Fruit fly (Drosophila melanogaster): Measurements from ENCODE around the gene COX5A.

Gene COX5A

dm6 chr3R:11809620-11810019 is 9.5 kb upstream of the COX5A start (continued):
- TF ChIP-seq CG6854 (GFP tag; optimal IDR thresholded peaks at IDR 0.05) (peak; percentile 50), CG10543 (GFP tag; optimal IDR thresholded peaks at IDR 0.05) (no peak), CG17912 (GFP tag; optimal IDR thresholded peaks at IDR 0.05) (no peak), Oli (tag; optimal IDR thresholded peaks at IDR 0.05) (peak; percentile 66), CG18262 (tag; optimal IDR thresholded peaks at IDR 0.05) (peak; percentile 43), CG13296 (GFP tag; optimal IDR thresholded peaks at IDR 0.05) (peak; percentile 73), vvl (GFP tag; IDR thresholded peaks at IDR 0.05) (0 out of 2 replicates have a peak, but pooled peaks have one; percentile 12), CG13123 (GFP tag; optimal IDR thresholded peaks at IDR 0.05) (no peak), CG2889 (GFP tag; IDR thresholded peaks at IDR 0.05) (no peak), vnd (GFP tag; IDR thresholded peaks at IDR 0.05; ENCODE audit: partially characterized antibody) (no peak), CG31441 (GFP tag; IDR thresholded peaks at IDR 0.05) (peak; percentile 80), CG2712 (tag; optimal IDR thresholded peaks at IDR 0.05) (peak; percentile 41), CG13894 (tag; optimal IDR thresholded peaks at IDR 0.05) (peak; percentile 84), CG11504 (tag; optimal IDR thresholded peaks at IDR 0.05) (peak; percentile 49), sens-2 (GFP tag; IDR thresholded peaks at IDR 0.05) (peak; percentile 74), dmrt99B (tag; optimal IDR thresholded peaks at IDR 0.05) (peak; percentile 51), nerfin-1 (tag; optimal IDR thresholded peaks at IDR 0.05) (peak; percentile 55), run (tag; optimal IDR thresholded peaks at IDR 0.05) (peak; percentile 66), CG31365 (tag; optimal IDR thresholded peaks at IDR 0.05) (peak; percentile 45), B-H2 (GFP tag; optimal IDR thresholded peaks at IDR 0.05) (peak; percentile 68), ci (GFP tag; IDR thresholded peaks at IDR 0.05) (0 out of 3 replicates have a peak, but pooled peaks have one; percentile 38), CG6813 (GFP tag; optimal IDR thresholded peaks at IDR 0.05) (peak; percentile 23), stc (GFP tag; IDR thresholded peaks at IDR 0.05) (0 out of 2 replicates have a peak, but pooled peaks have one; percentile 13), Med (GFP tag) (peak; percentile 68), Vsx1 (GFP tag; optimal IDR thresholded peaks at IDR 0.05) (peak; percentile 44), ATbp (GFP tag; optimal IDR thresholded peaks at IDR 0.05) (peak; percentile 55), CG1603 (tag; optimal IDR thresholded peaks at IDR 0.05) (peak; percentile 73), BtbVII (GFP tag; optimal IDR thresholded peaks at IDR 0.05) (peak; percentile 17), CG3281 (GFP tag; optimal IDR thresholded peaks at IDR 0.05) (peak; percentile 70), sug (tag; optimal IDR thresholded peaks at IDR 0.05) (peak; percentile 71), CG7928 (GFP tag; optimal IDR thresholded peaks at IDR 0.05) (peak; percentile 14), Sox102F (GFP tag; optimal IDR thresholded peaks at IDR 0.05) (peak; percentile 41), CG8290 (GFP tag; optimal IDR thresholded peaks at IDR 0.05) (no peak), CG8290 (tag; optimal IDR thresholded peaks at IDR 0.05) (peak in 1 of 2 experiments; percentile 67), odd (GFP tag; optimal IDR thresholded peaks at IDR 0.05) (peak; percentile 49), CG14014 (GFP tag; IDR thresholded peaks at IDR 0.05) (peak; percentile 41; the same call in 1 of the 2 replicates), CG12391 (tag; optimal IDR thresholded peaks at IDR 0.05) (peak; percentile 14), kah (GFP tag; optimal IDR thresholded peaks at IDR 0.05) (peak; percentile 18), CG7271 (tag; optimal IDR thresholded peaks at IDR 0.05) (peak; percentile 47), bsh (GFP tag; optimal IDR thresholded peaks at IDR 0.05) (peak in 1 of 2 experiments; percentile 64), Deaf1 (tag; optimal IDR thresholded peaks at IDR 0.05) (peak; percentile 22), nau (GFP tag; optimal IDR thresholded peaks at IDR 0.05) (peak; percentile 32), CG3407 (GFP tag; optimal IDR thresholded peaks at IDR 0.05) (peak; percentile 9), CG17568 (GFP tag; optimal IDR thresholded peaks at IDR 0.05) (peak; percentile 78), unpg (GFP tag; optimal IDR thresholded peaks at IDR 0.05) (peak; percentile 89), CG15011 (GFP tag; optimal IDR thresholded peaks at IDR 0.05) (peak; percentile 37), PHDP (tag; optimal IDR thresholded peaks at IDR 0.05) (peak; percentile 85), CG8388 (GFP tag; optimal IDR thresholded peaks at IDR 0.05) (peak; percentile 63), onecut (GFP tag; IDR thresholded peaks at IDR 0.05) (peak; percentile 31; the same call in 1 of the 2 replicates)

Measured in whole organism, embryonic.